Worm (Caenorhabditis elegans) whole organism, L2 larva: ENCODE data around the gene F28H6.6.

Experiments
- ceh-82 ChIP-seq: fragments of 150-350 bp; optimal IDR thresholded peaks from 2 replicates; lab custom pipeline; 2014; ENCODE audit warnings: missing biosample characterization, missing genetic modification characterization
- elt-3 ChIP-seq: sonication (generic microtip); optimal IDR thresholded peaks from 2 replicates; lab custom pipeline; 2017; ENCODE audit warnings: missing biosample characterization, missing genetic modification characterization
- fos-1 ChIP-seq: fragments of 150-350 bp; optimal IDR thresholded peaks from 2 replicates; lab custom pipeline; 2014; ENCODE audit warnings: missing biosample characterization, missing genetic modification characterization
- mbf-1 ChIP-seq: sonication (generic microtip); optimal IDR thresholded peaks from 2 replicates; lab custom pipeline; 2017; ENCODE audit warnings: missing biosample characterization, missing genetic modification characterization
- nhr-10 ChIP-seq: sonication (generic microtip); optimal IDR thresholded peaks from 2 replicates; lab custom pipeline; 2017; ENCODE audit warnings: missing biosample characterization, missing genetic modification characterization
- nhr-25 ChIP-seq: fragments of 150-350 bp; sonication (generic microtip); optimal IDR thresholded peaks from 3 replicates; lab custom pipeline; 2014; ENCODE audit warnings: missing biosample characterization, missing genetic modification characterization
- peb-1 ChIP-seq: fragments of 150-350 bp; optimal IDR thresholded peaks from 2 replicates; lab custom pipeline; 2014; ENCODE audit warnings: missing biosample characterization, missing genetic modification characterization
- skn-1 ChIP-seq: sonication (generic microtip); optimal IDR thresholded peaks from 2 replicates; lab custom pipeline; 2017; ENCODE audit warnings: missing biosample characterization, missing genetic modification characterization
- sma-3 ChIP-seq: sonication (generic microtip); optimal IDR thresholded peaks from 2 replicates; lab custom pipeline; 2016; ENCODE audit warnings: missing genetic modification reagents, missing genetic modification characterization, missing compliant biosample characterization
- unc-62 ChIP-seq: fragments of 150-350 bp; optimal IDR thresholded peaks from 2 replicates; lab custom pipeline; 2014; ENCODE audit warnings: missing biosample characterization, missing genetic modification reagents, missing genetic modification characterization
- ztf-4 ChIP-seq: fragments of 150-350 bp; optimal IDR thresholded peaks from 2 replicates; lab custom pipeline; 2014; ENCODE audit warnings: missing biosample characterization, missing genetic modification characterization

DNA sequence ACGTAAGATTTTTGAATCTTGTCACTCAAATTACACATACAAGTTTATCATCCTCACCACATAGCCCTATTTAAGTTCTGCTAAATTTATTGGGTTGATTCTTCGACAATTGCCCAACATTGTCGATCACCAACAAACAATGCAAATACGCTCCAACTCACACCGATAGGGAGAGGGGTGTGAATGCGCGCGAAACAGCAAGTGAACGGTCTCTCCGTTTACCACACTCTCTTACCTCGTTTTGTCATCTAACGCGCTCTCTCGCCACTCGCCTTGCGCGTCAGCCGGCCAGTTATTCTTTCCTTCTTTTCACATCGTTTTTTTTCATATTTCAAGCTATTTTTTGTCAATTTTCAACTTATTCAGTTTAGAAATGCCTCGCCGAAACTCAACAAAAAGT is 23.7 kb downstream of the F28H6.6 start, which contains the start of gene F16B12.6:
- peak; percentile 31 for TF ChIP-seq nhr-10 (tag; lab: Kevin White, UChicago)
- TF ChIP-seq sma-3 (GFP tag; lab: Kevin White, UChicago) = peak; percentile 67
- TF ChIP-seq fos-1 (tag; lab: Kevin White, UChicago) = peak; percentile 62
- peak; percentile 73 for TF ChIP-seq nhr-25 (tag; lab: Kevin White, UChicago)
- TF ChIP-seq peb-1 (tag; lab: Kevin White, UChicago) = no peak
- TF ChIP-seq ztf-4 (tag; lab: Kevin White, UChicago) = no peak
- no peak for TF ChIP-seq mbf-1 (tag; lab: Kevin White, UChicago)
- TF ChIP-seq ceh-82 = no peak
- TF ChIP-seq unc-62 (GFP tag; lab: Kevin White, UChicago) = no peak
- TF ChIP-seq elt-3 (tag; lab: Kevin White, UChicago) = no peak
- TF ChIP-seq skn-1 = no peak
